Worm (Caenorhabditis elegans) whole organism, early embryonic: ENCODE data around the gene npp-23.

Experiments used
- B0310.2 ChIP-seq: sonication (generic microtip); optimal IDR thresholded peaks from 2 replicates; lab custom pipeline; 2016; ENCODE audit warnings: mild to moderate bottlenecking, missing genetic modification characterization, missing compliant biosample characterization
- F13C5.2 ChIP-seq: sonication (generic microtip); optimal IDR thresholded peaks from 2 replicates; lab custom pipeline; 2017; ENCODE audit warnings: mild to moderate bottlenecking, missing genetic modification characterization, inconsistent platforms, missing compliant biosample characterization
- aly-1 ChIP-seq: sonication (generic microtip); optimal IDR thresholded peaks from 2 replicates; lab custom pipeline; 2016; ENCODE audit warnings: missing genetic modification characterization, missing compliant biosample characterization
- ama-1 ChIP-seq: fragments of 150-350 bp; optimal IDR thresholded peaks from 2 replicates; lab custom pipeline; 2014
- ceh-13 ChIP-seq: fragments of 200-800 bp; sonication (Bioruptor generic); optimal IDR thresholded peaks from 2 replicates; lab custom pipeline; 2018; ENCODE audit warnings: mild to moderate bottlenecking, missing genetic modification characterization, missing compliant biosample characterization
- ceh-36 ChIP-seq: sonication (generic microtip); optimal IDR thresholded peaks from 2 replicates; lab custom pipeline; 2016; ENCODE audit warnings: missing genetic modification characterization, inconsistent platforms, missing compliant biosample characterization
- ets-7 ChIP-seq: sonication (generic microtip); optimal IDR thresholded peaks from 2 replicates; lab custom pipeline; 2016; ENCODE audit warnings: missing genotype, missing genetic modification characterization, missing compliant biosample characterization
- flt-1 ChIP-seq: fragments of 200-800 bp; sonication (Bioruptor generic); IDR thresholded peaks from 2 replicates; pipeline ENCODE4 v1.3.6; 2022; ENCODE audit warnings: missing genetic modification characterization, missing compliant biosample characterization
- hmbx-1 ChIP-seq: sonication (generic microtip); optimal IDR thresholded peaks from 2 replicates; lab custom pipeline; 2016; ENCODE audit warnings: mild to moderate bottlenecking, missing genetic modification characterization, missing compliant biosample characterization
- hmg-4 ChIP-seq: fragments of 200-800 bp; sonication (Bioruptor generic); optimal IDR thresholded peaks from 2 replicates; lab custom pipeline; 2018; ENCODE audit warnings: mild to moderate bottlenecking, missing genetic modification characterization, missing compliant biosample characterization
- hnd-1 ChIP-seq: sonication (generic microtip); optimal IDR thresholded peaks from 2 replicates; lab custom pipeline; 2016; ENCODE audit warnings: missing genetic modification characterization, missing compliant biosample characterization
- pes-1 ChIP-seq: fragments of 200-800 bp; sonication (Bioruptor generic); IDR thresholded peaks from 2 replicates; pipeline ENCODE4 v1.3.6; 2022; ENCODE audit warnings: missing genetic modification reagents, missing genetic modification characterization, missing compliant biosample characterization
- scrt-1 ChIP-seq: fragments of 200-800 bp; sonication (Bioruptor generic); IDR thresholded peaks from 2 replicates; pipeline ENCODE4 v1.3.6; 2022; ENCODE audit warnings: missing genetic modification characterization, missing compliant biosample characterization
- sea-1 ChIP-seq: fragments of 200-800 bp; sonication (Bioruptor generic); conservative IDR thresholded peaks from 2 replicates; pipeline ENCODE4 v1.3.6; 2022; ENCODE audit warnings: missing genetic modification characterization, missing compliant biosample characterization
- tbx-11 ChIP-seq: fragments of 200-800 bp; sonication (Bioruptor generic); IDR thresholded peaks from 2 replicates; pipeline ENCODE4 v1.3.6; 2022; ENCODE audit warnings: missing genetic modification characterization, missing compliant biosample characterization
- tbx-37 ChIP-seq: fragments of 200-800 bp; sonication (Bioruptor generic); conservative IDR thresholded peaks from 2 replicates; pipeline ENCODE4 v1.3.6; 2022; ENCODE audit warnings: missing genetic modification reagents, missing genetic modification characterization, missing compliant biosample characterization
- tra-4 ChIP-seq: sonication (generic microtip); optimal IDR thresholded peaks from 2 replicates; lab custom pipeline; 2017; ENCODE audit warnings: missing genetic modification characterization, missing compliant biosample characterization

The npp-23 gene

DNA sequence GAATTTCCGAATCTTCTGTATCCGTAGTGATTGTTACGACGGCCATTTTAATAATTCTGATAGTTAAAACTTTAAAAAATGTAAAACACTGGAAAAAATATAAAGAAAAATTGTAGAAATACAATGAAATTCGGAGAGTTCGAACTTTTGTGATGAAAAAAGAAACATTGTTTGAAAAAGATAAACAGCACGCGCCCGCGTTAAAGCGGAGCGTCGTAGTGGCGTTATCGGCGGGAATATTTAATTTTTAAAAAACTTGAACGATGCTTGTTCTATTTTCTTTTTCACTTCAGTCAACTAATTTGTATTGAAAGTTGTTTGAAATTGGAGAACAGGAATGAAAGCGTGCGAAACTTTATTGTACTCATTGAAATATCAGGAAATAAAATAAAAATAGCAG is at the start of gene npp-23:
Gene npp-23 (minus strand): TSS at position 56 of the 400 bp plus-strand sequence.
- TF ChIP-seq F13C5.2 (tag; lab: Kevin White, UChicago) = no peak
- TF ChIP-seq flt-1 = no peak
- TF ChIP-seq tbx-37 (GFP tag; lab: Robert Waterston, UW) = no peak
- TF ChIP-seq tbx-11 (GFP tag; lab: Robert Waterston, UW) = no peak
- no peak for TF ChIP-seq hmbx-1 (tag; lab: Kevin White, UChicago)
- no peak for TF ChIP-seq ceh-36 (tag; lab: Kevin White, UChicago)
- no peak for TF ChIP-seq ceh-13 (GFP tag; lab: Kevin White, UChicago)
- no peak for TF ChIP-seq hmg-4 (GFP tag; lab: Kevin White, UChicago)
- TF ChIP-seq tra-4 = no peak
- no peak for TF ChIP-seq ama-1 (lab: Kevin White, UChicago)
- no peak for TF ChIP-seq hnd-1 (tag; lab: Kevin White, UChicago)
- no peak for TF ChIP-seq aly-1
- TF ChIP-seq sea-1 (GFP tag; lab: Robert Waterston, UW) = no peak
- no peak for TF ChIP-seq B0310.2 (tag; lab: Kevin White, UChicago)
- no peak for TF ChIP-seq scrt-1 (GFP tag; lab: Robert Waterston, UW)
- no peak for TF ChIP-seq pes-1 (GFP tag; lab: Robert Waterston, UW)
- no peak for TF ChIP-seq ets-7 (tag; lab: Kevin White, UChicago)

DNA sequence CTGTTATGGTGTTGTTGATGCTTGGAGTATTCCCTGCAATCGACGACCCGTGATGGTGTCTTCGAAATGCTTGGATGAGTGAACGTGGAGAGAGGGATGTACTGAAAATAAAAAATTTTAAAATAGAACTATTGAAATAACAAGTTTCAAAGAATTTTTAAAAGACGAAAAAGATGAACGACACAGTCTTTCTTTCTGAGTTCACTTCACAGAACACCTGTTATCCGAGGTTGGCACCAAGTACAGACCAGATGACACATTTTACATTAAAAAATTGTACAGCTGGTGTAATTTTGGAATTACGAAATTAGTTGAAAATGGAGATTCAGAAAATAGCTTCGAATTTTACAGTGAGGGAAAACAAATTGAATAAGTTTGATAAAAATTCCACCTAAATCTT is 49.3 kb upstream of the npp-23 start, which contains the start of gene rap-1:
Gene rap-1 (minus strand): TSS at position 101 of the 400 bp plus-strand sequence.
- TF ChIP-seq ceh-13 (GFP tag; lab: Kevin White, UChicago) (no peak), ama-1 (lab: Kevin White, UChicago) (no peak), sea-1 (GFP tag; lab: Robert Waterston, UW) (no peak), aly-1 (no peak), ets-7 (tag; lab: Kevin White, UChicago) (no peak), F13C5.2 (tag; lab: Kevin White, UChicago) (no peak), tra-4 (no peak), B0310.2 (tag; lab: Kevin White, UChicago) (no peak), flt-1 (no peak), hmg-4 (GFP tag; lab: Kevin White, UChicago) (no peak), hmbx-1 (tag; lab: Kevin White, UChicago) (no peak), hnd-1 (tag; lab: Kevin White, UChicago) (no peak), scrt-1 (GFP tag; lab: Robert Waterston, UW) (no peak), tbx-37 (GFP tag; lab: Robert Waterston, UW) (no peak), pes-1 (GFP tag; lab: Robert Waterston, UW) (no peak), tbx-11 (GFP tag; lab: Robert Waterston, UW) (no peak), ceh-36 (tag; lab: Kevin White, UChicago) (no peak)

DNA sequence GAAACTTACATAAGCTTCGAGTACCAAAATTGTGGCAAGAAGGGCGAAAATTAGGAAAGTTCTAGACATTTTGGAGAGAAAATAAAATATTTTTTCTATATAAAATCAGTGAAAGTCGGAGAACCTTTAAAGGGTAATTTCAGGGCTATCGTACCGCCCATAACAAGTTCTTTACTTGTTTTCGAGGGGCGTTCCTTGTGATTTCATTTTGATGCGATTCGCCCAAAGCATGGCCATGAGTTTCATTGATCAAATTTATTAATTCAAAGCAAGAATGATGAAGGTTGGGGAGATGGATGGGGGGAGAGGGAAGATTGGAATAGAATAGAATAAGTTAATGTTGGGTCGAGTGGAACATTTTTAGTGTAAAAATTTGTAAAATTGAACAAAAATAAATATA is 46.5 kb upstream of the npp-23 start, which contains the start of gene C27B7.9:
Gene C27B7.9 (minus strand): TSS at position 101 of the 400 bp plus-strand sequence.
- TF ChIP-seq hmg-4 (GFP tag; lab: Kevin White, UChicago) (no peak), hmbx-1 (tag; lab: Kevin White, UChicago) (no peak), sea-1 (GFP tag; lab: Robert Waterston, UW) (no peak), B0310.2 (tag; lab: Kevin White, UChicago) (no peak), tra-4 (no peak), F13C5.2 (tag; lab: Kevin White, UChicago) (no peak), hnd-1 (tag; lab: Kevin White, UChicago) (no peak), aly-1 (no peak), flt-1 (no peak), tbx-37 (GFP tag; lab: Robert Waterston, UW) (no peak), ceh-36 (tag; lab: Kevin White, UChicago) (no peak), tbx-11 (GFP tag; lab: Robert Waterston, UW) (no peak), ceh-13 (GFP tag; lab: Kevin White, UChicago) (no peak), ets-7 (tag; lab: Kevin White, UChicago) (no peak), scrt-1 (GFP tag; lab: Robert Waterston, UW) (no peak), pes-1 (GFP tag; lab: Robert Waterston, UW) (no peak), ama-1 (lab: Kevin White, UChicago) (no peak)

DNA sequence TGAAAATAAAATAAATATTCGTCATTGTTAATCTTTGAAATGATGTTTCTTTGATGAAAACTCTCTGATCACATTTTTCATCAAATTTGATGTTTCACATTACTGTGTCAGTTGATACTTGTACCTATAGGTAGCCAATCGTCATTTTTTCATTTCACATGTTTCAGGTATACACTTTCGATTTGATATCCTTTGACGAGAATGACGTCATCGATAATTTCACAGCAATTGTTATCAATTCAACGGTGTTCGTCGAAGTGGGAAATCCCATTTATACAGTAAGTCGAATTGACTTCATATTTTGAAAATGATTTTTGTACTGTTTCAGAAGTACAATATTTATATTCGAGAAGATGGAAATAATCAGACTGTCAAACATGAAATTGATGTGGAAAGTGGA is 44.7 kb upstream of the npp-23 start:
- TF ChIP-seq tbx-11 (GFP tag; lab: Robert Waterston, UW) (no peak), scrt-1 (GFP tag; lab: Robert Waterston, UW) (no peak), ama-1 (lab: Kevin White, UChicago) (no peak)

DNA sequence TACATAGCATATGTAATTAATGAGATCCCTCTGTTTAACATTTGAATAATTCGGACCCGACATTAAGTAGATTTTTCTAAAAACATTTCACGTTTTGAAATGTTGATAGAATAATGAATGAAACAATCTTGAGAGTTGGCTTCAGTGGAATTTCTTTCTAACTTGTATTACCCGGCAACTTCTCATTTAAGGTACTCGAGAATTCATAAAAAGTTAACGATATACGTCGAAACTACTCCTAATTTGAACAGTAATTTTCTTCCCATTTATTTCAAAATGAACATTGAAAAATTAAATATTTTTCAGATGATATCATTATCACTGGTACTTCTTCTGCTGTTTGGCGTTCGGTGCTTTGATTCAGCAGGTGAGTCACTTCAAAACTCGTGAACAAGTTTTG is 37.3 kb upstream of the npp-23 start, which contains the start of gene C27B7.7:
Gene C27B7.7 (plus strand): TSS at position 301 of the 400 bp plus-strand sequence.
- TF ChIP-seq hmbx-1 (tag; lab: Kevin White, UChicago) (no peak), ets-7 (tag; lab: Kevin White, UChicago) (no peak)

DNA sequence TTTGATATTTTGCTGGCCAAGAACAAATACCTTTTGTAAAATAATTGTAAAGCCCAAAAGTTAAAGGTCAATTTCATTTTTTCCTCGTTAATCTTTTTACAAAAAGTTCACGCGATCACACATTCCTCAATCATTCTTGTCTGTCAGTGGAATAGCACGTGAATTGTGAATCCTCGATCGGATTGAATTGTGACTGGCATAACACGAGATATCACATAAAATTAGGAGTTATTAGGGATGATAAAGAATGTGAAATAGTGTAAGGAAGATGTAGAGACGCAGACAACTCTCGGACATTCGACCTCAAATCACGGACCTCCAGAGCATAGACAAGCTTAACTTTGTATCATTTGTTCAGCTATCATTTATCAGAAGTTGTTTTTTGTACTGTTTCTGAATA is 36.7 kb upstream of the npp-23 start, which contains the start of gene C27B7.6:
Gene C27B7.6 (minus strand): TSS at position 182 of the 400 bp plus-strand sequence.
- TF ChIP-seq B0310.2 (tag; lab: Kevin White, UChicago) = no peak

DNA sequence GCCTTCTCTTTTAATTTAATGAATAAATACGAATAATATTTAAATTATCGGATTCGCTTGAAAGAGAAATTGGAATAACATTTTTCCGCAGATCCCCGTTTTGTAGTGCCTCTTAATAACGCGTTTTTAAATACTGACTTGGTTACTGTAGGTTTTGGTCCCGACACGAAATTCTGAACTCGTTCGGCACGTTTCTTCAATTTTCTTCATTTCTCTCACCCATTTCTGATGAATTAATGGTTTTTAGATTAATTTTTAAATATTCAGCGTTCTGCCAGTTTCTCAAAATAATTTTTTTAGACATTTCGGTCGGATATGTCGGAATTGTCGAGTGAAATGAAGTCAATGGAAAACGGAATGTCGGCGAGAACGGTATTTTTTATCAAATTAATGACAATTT is 31.9 kb upstream of the npp-23 start, which contains the start of gene C27B7.5:
Gene C27B7.5 (plus strand): TSS at position 301 of the 400 bp plus-strand sequence.
- TF ChIP-seq tbx-37 (GFP tag; lab: Robert Waterston, UW) = no peak

DNA sequence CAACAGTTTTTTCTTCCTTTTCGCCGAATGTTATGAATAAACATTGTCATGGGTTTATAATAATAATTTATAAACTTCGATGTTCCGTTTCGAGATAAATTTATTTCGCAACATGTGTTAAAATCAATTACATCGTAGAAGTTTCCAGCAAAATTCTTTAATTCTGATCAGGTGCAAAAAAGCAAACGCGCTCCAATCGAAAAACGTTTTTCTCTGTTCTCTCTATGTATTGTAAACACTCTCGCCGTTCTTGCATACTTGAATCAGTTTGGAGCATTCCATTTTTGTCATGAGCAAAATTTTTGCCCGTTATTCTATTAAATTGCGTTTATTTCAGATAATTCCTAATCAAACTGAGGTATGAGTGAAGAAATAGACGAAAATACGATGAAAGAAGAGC is 24.3 kb upstream of the npp-23 start, which contains the start of gene rad-54.L2:
Gene rad-54.L2 (plus strand): TSS at position 332 of the 400 bp plus-strand sequence.
- TF ChIP-seq hmg-4 (GFP tag; lab: Kevin White, UChicago) (no peak), ama-1 (lab: Kevin White, UChicago) (no peak), F13C5.2 (tag; lab: Kevin White, UChicago) (peak; percentile 7), sea-1 (GFP tag; lab: Robert Waterston, UW) (no peak), B0310.2 (tag; lab: Kevin White, UChicago) (no peak)
